Worm (Caenorhabditis elegans): Measurements from ENCODE around the gene Y104H12D.2.

The Y104H12D.2 gene

ce11 chrIV:1213192-1213591 is 35.4 kb downstream of the Y104H12D.2 start:
- TF ChIP-seq elt-3 (tag; optimal IDR thresholded peaks at IDR 0.05) (no peak), nhr-76 (tag; optimal IDR thresholded peaks at IDR 0.05) (no peak), nhr-28 (tag; optimal IDR thresholded peaks at IDR 0.05) (no peak), eor-1 (tag; optimal IDR thresholded peaks at IDR 0.05) (no peak), tbx-2 (tag; optimal IDR thresholded peaks at IDR 0.05) (no peak), nhr-67 (tag; optimal IDR thresholded peaks at IDR 0.05) (no peak), elt-1 (tag; optimal IDR thresholded peaks at IDR 0.05) (no peak), fos-1 (tag; optimal IDR thresholded peaks at IDR 0.05) (no peak), nhr-12 (tag; optimal IDR thresholded peaks at IDR 0.05) (no peak), hmg-11 (tag; optimal IDR thresholded peaks at IDR 0.05) (no peak), R02D3.7 (tag; optimal IDR thresholded peaks at IDR 0.05) (no peak), jun-1 (tag; optimal IDR thresholded peaks at IDR 0.05) (no peak), sea-2 (GFP tag; optimal IDR thresholded peaks at IDR 0.05) (no peak), nhr-25 (tag; optimal IDR thresholded peaks at IDR 0.05) (no peak), zag-1 (tag; optimal IDR thresholded peaks at IDR 0.05) (no peak), nfya-1 (tag; optimal IDR thresholded peaks at IDR 0.05; ENCODE audit: insufficient read depth) (peak; percentile 38), lin-39 (tag; optimal IDR thresholded peaks at IDR 0.05) (peak; percentile 49), ceh-28 (tag; optimal IDR thresholded peaks at IDR 0.05) (no peak), aly-2 (tag; optimal IDR thresholded peaks at IDR 0.05) (no peak), lsy-12 (tag; optimal IDR thresholded peaks at IDR 0.05) (no peak), ZK546.5 (tag; optimal IDR thresholded peaks at IDR 0.05) (no peak), fkh-10 (GFP tag; optimal IDR thresholded peaks at IDR 0.05) (no peak), snpc-4 (tag; optimal IDR thresholded peaks at IDR 0.05) (peak; percentile 43), ceh-9 (tag; optimal IDR thresholded peaks at IDR 0.05) (no peak), unc-62 (GFP tag; optimal IDR thresholded peaks at IDR 0.05) (no peak)

ce11 chrIV:1215536-1215935 is 37.7 kb downstream of the Y104H12D.2 start:
- TF ChIP-seq skn-1 (tag; optimal IDR thresholded peaks at IDR 0.05) (no peak), daf-12 (tag; optimal IDR thresholded peaks at IDR 0.05) (no peak)

DNA sequence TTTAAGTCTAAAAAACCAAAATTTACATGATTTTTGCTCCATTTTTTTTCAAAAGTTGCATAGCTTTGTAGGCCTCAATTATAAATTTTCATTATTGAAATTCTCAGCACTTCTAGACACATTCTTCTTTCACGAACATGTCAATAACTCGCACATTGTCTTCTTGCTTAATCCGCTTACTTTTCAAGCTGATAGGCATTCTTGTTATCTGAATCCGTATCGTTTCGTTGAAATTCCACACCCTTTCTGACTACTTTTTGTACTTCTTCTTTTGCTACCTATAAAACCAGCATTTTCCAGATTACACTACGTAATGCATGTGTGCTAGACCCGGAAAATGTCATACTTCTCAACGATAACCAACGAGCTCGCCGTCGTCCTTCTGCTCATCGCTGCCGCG is 38.5 kb downstream of the Y104H12D.2 start, which contains the start of gene W09G12.9:
Gene W09G12.9, plus strand, starts transcription at position 301 of the 400 bp plus-strand sequence.
- no peak for TF ChIP-seq egl-27 (tag; optimal IDR thresholded peaks at IDR 0.05)
- TF ChIP-seq nhr-23 (tag; optimal IDR thresholded peaks at IDR 0.05), result no peak
- TF ChIP-seq ceh-16 (tag; optimal IDR thresholded peaks at IDR 0.05), result no peak
- no peak for TF ChIP-seq unc-62 (GFP tag; optimal IDR thresholded peaks at IDR 0.05)
- TF ChIP-seq elt-2 (tag; optimal IDR thresholded peaks at IDR 0.05), result no peak
- TF ChIP-seq ceh-28 (tag; optimal IDR thresholded peaks at IDR 0.05), result no peak
- no peak for TF ChIP-seq nhr-67 (tag; optimal IDR thresholded peaks at IDR 0.05)
- TF ChIP-seq fos-1 (tag; optimal IDR thresholded peaks at IDR 0.05), result no peak

DNA sequence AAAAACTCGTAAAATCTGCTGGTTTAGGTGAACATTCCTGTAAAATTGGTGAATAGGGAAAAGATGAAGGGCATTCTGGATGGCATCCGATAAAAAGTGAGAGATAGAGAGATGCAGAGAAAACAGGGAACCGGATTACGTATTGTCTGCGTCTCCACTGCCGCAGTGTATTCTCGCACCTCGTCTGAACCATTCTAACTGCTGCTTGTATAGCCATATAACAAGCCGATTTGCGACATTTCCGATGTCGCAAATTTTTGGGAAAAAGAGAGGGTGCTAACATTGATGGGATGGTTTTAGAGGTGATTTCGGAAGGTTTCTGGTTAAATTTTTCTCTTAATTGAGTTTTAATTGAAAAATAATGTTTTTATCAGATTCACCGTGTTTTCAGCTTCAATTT is 43.3 kb downstream of the Y104H12D.2 start, which contains the start of gene W09G12.10:
Gene W09G12.10, minus strand, starts transcription at position 121 of the 400 bp plus-strand sequence.
- no peak for TF ChIP-seq daf-12 (tag; optimal IDR thresholded peaks at IDR 0.05)
- TF ChIP-seq mml-1 (tag; optimal IDR thresholded peaks at IDR 0.05), result no peak
- TF ChIP-seq unc-62 (GFP tag; optimal IDR thresholded peaks at IDR 0.05), result no peak
- no peak for TF ChIP-seq nhr-23 (tag; optimal IDR thresholded peaks at IDR 0.05)
- no peak for TF ChIP-seq tbx-2 (tag; optimal IDR thresholded peaks at IDR 0.05)
- TF ChIP-seq nfya-1 (tag; optimal IDR thresholded peaks at IDR 0.05; ENCODE audit: insufficient read depth), result peak; percentile 4
- TF ChIP-seq nhr-25 (tag; optimal IDR thresholded peaks at IDR 0.05), result peak; percentile 58
- TF ChIP-seq egl-5 (tag; optimal IDR thresholded peaks at IDR 0.05), result peak; percentile 50

ce11 chrIV:1224781-1225180 is 47.0 kb downstream of the Y104H12D.2 start:
- peak; percentile 18 for TF ChIP-seq nhr-23 (tag; optimal IDR thresholded peaks at IDR 0.05)
- no peak for TF ChIP-seq fkh-2 (tag; optimal IDR thresholded peaks at IDR 0.05)

Data from whole organism, L3 larva.